Worm (Caenorhabditis elegans) whole organism, L1 larva: ENCODE data around the gene F56C9.8.
A peak's percentile ranks its signal among the peaks of the same experiment; 100 is the strongest.

ENCODE experiments used
- Y116A8C.19 ChIP-seq: sonication (generic microtip); optimal IDR thresholded peaks from 2 replicates; lab custom pipeline; 2016; ENCODE audit warnings: missing compliant biosample characterization, missing genetic modification characterization, borderline replicate concordance
- alr-1 ChIP-seq: fragments of 200-800 bp; sonication (Bioruptor generic); optimal IDR thresholded peaks from 2 replicates; lab custom pipeline; 2018; ENCODE audit warnings: borderline replicate concordance, mild to moderate bottlenecking, missing genetic modification characterization, missing compliant biosample characterization
- dsc-1 ChIP-seq: sonication (generic microtip); optimal IDR thresholded peaks from 2 replicates; lab custom pipeline; 2016; ENCODE audit warnings: mild to moderate bottlenecking, missing genetic modification characterization, missing compliant biosample characterization
- efl-3 ChIP-seq: fragments of 200-800 bp; sonication (Bioruptor generic); optimal IDR thresholded peaks from 2 replicates; lab custom pipeline; 2018; ENCODE audit warnings: mild to moderate bottlenecking, missing genetic modification characterization, missing compliant biosample characterization
- grh-1 ChIP-seq: fragments of 200-800 bp; sonication (Bioruptor generic); IDR thresholded peaks from 2 replicates; pipeline ENCODE4 v1.3.6; 2022; ENCODE audit warnings: missing genetic modification reagents, missing genetic modification characterization, missing compliant biosample characterization
- lin-15B ChIP-seq: fragments of 150-350 bp; sonication (generic microtip); optimal IDR thresholded peaks from 3 replicates; lab custom pipeline; 2014; ENCODE audit warnings: missing biosample characterization, missing genetic modification characterization
- lin-35 ChIP-seq, 2 experiments: fragments of 150-350 bp; optimal IDR thresholded peaks; 2 replicates each; lab custom pipeline; 2014; ENCODE audit warnings: missing biosample characterization in 2 of 2, missing genetic modification characterization in 2 of 2, missing genetic modification reagents in 2 of 2
- lsy-2 ChIP-seq, 2 experiments: fragments of 150-350 bp; optimal IDR thresholded peaks; 2 replicates each; lab custom pipeline; 2014; ENCODE audit warnings: missing biosample characterization in 2 of 2, missing genetic modification characterization in 2 of 2
- nhr-77 ChIP-seq: fragments of 150-350 bp; optimal IDR thresholded peaks from 2 replicates; lab custom pipeline; 2014; ENCODE audit warnings: missing biosample characterization, missing genetic modification characterization
- pag-3 ChIP-seq: sonication (generic microtip); optimal IDR thresholded peaks from 2 replicates; lab custom pipeline; 2017; ENCODE audit warnings: missing genetic modification characterization, mild to moderate bottlenecking, missing compliant biosample characterization, antibody characterized with exemption, borderline replicate concordance; ENCODE audit not compliant: insufficient read depth
- snpc-4 ChIP-seq: fragments of 150-350 bp; optimal IDR thresholded peaks from 2 replicates; lab custom pipeline; 2014; ENCODE audit warnings: missing biosample characterization, missing genetic modification characterization
- sox-4 ChIP-seq: sonication (generic microtip); optimal IDR thresholded peaks from 2 replicates; lab custom pipeline; 2016; ENCODE audit warnings: missing genetic modification characterization, missing compliant biosample characterization
- tbx-2 ChIP-seq: sonication (generic microtip); optimal IDR thresholded peaks from 2 replicates; lab custom pipeline; 2016; ENCODE audit warnings: missing genetic modification characterization, missing compliant biosample characterization
- unc-62 ChIP-seq: fragments of 150-350 bp; optimal IDR thresholded peaks from 2 replicates; lab custom pipeline; 2014; ENCODE audit warnings: missing biosample characterization, missing genetic modification reagents, missing genetic modification characterization

DNA sequence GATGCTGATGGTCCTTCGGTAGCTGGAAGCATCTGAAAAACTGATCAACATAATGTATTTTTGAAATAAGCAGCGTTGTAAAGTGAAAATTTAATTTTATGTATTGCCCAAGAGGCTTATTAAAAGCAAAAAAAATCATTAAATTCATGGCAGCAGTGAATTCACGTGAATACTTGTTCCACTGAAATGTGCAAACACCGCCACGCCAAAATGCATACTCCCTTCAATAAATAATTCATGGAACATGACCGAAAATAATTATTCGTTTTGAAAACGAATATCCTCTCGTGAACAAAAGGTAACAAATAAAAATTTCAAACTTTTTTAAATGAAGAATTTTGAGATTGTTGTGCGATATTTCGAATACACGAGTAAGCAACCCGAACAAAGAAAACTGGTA, 38.0 kb upstream of the F56C9.8 start, which contains the start of gene F08F8.10:
- TF ChIP-seq tbx-2 (tag; lab: Kevin White, UChicago) (peak; percentile 9), snpc-4 (no peak), lsy-2 (tag; optimal IDR thresholded peaks at IDR 0.05; lab: Kevin White, UChicago) (peak; percentile 63 to 64), Y116A8C.19 (tag; lab: Kevin White, UChicago) (no peak), pag-3 (tag; lab: Kevin White, UChicago) (no peak), dsc-1 (tag; lab: Kevin White, UChicago) (peak; percentile 5), lin-35 (GFP tag; optimal IDR thresholded peaks at IDR 0.05; lab: Kevin White, UChicago) (peak; percentile 64 to 68), alr-1 (tag; lab: Kevin White, UChicago) (no peak), sox-4 (tag; lab: Kevin White, UChicago) (no peak), nhr-77 (tag; lab: Kevin White, UChicago) (no peak), grh-1 (GFP tag; lab: Robert Waterston, UW) (no peak), lin-15B (no peak), efl-3 (GFP tag; lab: Kevin White, UChicago) (no peak), unc-62 (GFP tag; lab: Kevin White, UChicago) (no peak)
